Worm (Caenorhabditis elegans): ENCODE data around the gene gyf-1.

DNA sequence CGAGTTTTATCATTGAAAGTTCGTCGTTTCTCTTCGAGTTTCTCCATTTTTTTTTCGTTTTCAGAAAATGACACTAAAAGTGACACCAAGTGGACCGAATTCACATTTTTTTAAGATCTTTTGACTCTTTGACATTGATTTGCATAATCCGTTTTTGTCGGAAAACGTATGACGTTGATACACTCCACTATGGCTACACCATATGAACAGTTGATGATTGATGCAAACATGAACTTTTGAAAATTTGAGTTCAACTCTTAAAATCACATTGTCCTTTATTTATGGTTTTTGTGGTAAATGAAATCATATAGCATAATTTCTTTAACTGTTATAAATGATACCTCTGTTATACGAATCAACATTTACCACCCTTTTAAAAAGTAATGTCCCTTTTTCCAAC is 25.3 kb upstream of the gyf-1 start, which contains the start of gene T19D12.10:
- TF ChIP-seq ztf-4 (tag; optimal IDR thresholded peaks at IDR 0.05) (no peak), ztf-11 (tag; optimal IDR thresholded peaks at IDR 0.05) (no peak), elt-2 (tag; optimal IDR thresholded peaks at IDR 0.05) (no peak), nhr-25 (tag; optimal IDR thresholded peaks at IDR 0.05) (no peak), unc-39 (tag; optimal IDR thresholded peaks at IDR 0.05) (no peak)
